Fruit fly (Drosophila melanogaster): ENCODE measurements around the gene ValRS-m.

Gene ValRS-m

dm6 chr3L:8966324-8967011 lies 1.9 kb upstream of the ValRS-m start, which contains the start of the genes CG5653 and CG5021:
CG5653 (minus strand) TSS chr3L:8966374.
CG5021 (plus strand) TSS chr3L:8966829.
- TF ChIP-seq CG8119 (GFP tag; IDR thresholded peaks at IDR 0.05), result no peak
- no peak for TF ChIP-seq acj6 (GFP tag; optimal IDR thresholded peaks at IDR 0.05)

dm6 chr3L:8958557-8958956 lies 6.0 kb downstream of the ValRS-m start, which contains the start of gene CG13313:
CG13313 (plus strand) TSS chr3L:8958857.
- TF ChIP-seq CG8632 (GFP tag; optimal IDR thresholded peaks at IDR 0.05) (no peak), CG6276 (GFP tag; optimal IDR thresholded peaks at IDR 0.05) (no peak), CG15336 (GFP tag; IDR thresholded peaks at IDR 0.05) (no peak), lz (GFP tag; optimal IDR thresholded peaks at IDR 0.05) (no peak), topi (GFP tag; optimal IDR thresholded peaks at IDR 0.05) (no peak), Hr38 (GFP tag; optimal IDR thresholded peaks at IDR 0.05) (no peak), CG10669 (GFP tag; optimal IDR thresholded peaks at IDR 0.05) (no peak), CG34406 (GFP tag; optimal IDR thresholded peaks at IDR 0.05) (no peak), CG10631 (GFP tag; optimal IDR thresholded peaks at IDR 0.05) (no peak), CG3032 (tag; optimal IDR thresholded peaks at IDR 0.05) (no peak), Blimp-1 (GFP tag; optimal IDR thresholded peaks at IDR 0.05) (no peak), dsx (GFP tag; optimal IDR thresholded peaks at IDR 0.05; ENCODE audit: poor library complexity, severe bottlenecking) (no peak), CG6808 (GFP tag; optimal IDR thresholded peaks at IDR 0.05) (no peak), net (GFP tag; optimal IDR thresholded peaks at IDR 0.05) (no peak)

- TF ChIP-seq Hr4 (GFP tag; optimal IDR thresholded peaks at IDR 0.05), result no peak
- TF ChIP-seq CG3919 (GFP tag; optimal IDR thresholded peaks at IDR 0.05), result no peak
- TF ChIP-seq CG6854 (GFP tag; optimal IDR thresholded peaks at IDR 0.05), result no peak
- peak; percentile 61 for TF ChIP-seq fkh (GFP tag; optimal IDR thresholded peaks at IDR 0.05)
- no peak for TF ChIP-seq Met (GFP tag; optimal IDR thresholded peaks at IDR 0.05)
- TF ChIP-seq Ets21C (GFP tag; optimal IDR thresholded peaks at IDR 0.05), result no peak
- TF ChIP-seq vri (GFP tag; optimal IDR thresholded peaks at IDR 0.05), result no peak
These were observed 7.9 kb downstream of the ValRS-m start, which contains the start of gene mRpL12 for dm6 chr3L:8956669-8957068. mRpL12 (plus strand) TSS chr3L:8956791.

DNA sequence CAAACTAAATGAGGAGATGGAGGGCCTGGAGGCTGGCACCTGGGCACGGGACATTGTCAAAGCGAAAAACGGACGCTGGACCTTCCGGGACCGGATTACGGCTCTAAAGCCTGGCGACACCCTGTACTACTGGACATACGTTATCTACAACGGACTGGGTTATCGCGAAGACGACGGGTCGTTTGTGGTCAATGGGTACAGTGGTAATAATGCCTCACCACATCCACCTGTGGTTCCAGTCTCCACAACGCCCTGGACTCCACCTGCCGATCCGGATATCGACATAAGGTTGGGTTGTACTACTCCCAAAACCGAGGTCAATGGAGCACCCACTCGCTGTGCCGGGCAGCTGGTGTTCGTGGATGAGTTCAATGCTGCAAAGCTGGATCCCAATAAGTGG lies 9.4 kb downstream of the ValRS-m start:
- TF ChIP-seq Ets96B (tag; optimal IDR thresholded peaks at IDR 0.05) (no peak), svp (GFP tag) (peak; percentile 92), Sox14 (GFP tag; optimal IDR thresholded peaks at IDR 0.05) (no peak)

DNA sequence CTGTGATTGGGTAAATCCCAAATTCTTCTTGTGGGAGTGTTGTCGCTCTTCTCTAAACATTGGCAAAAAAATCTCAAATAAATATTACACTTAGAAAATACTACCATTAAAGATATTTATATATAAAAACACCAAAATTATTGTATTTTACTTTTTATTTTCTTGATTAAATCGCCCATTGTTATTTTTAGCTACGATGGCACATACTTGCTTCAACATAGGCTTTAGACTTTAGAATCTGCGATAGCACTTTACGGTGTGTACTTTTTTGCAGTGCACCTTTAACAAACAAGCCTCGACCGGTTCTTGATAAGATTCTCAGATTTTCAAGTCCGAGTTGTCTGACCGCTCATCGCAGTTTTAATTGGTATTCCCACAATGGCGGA lies 9.9 kb downstream of the ValRS-m start, which contains the start of gene GNBP3:
TSS of gene GNBP3 (plus strand) at position 374 of the 386 bp plus-strand sequence.
- TF ChIP-seq Smox (GFP tag; optimal IDR thresholded peaks at IDR 0.05) (peak; percentile 94), Sox102F (GFP tag; optimal IDR thresholded peaks at IDR 0.05) (peak; percentile 98), Eip75B (GFP tag; optimal IDR thresholded peaks at IDR 0.05) (peak; percentile 91), CG6854 (GFP tag; optimal IDR thresholded peaks at IDR 0.05) (peak; percentile 95), CG11762 (GFP tag; optimal IDR thresholded peaks at IDR 0.05; ENCODE audit: insufficient read depth) (peak; percentile 87), CG6163 (GFP tag; IDR thresholded peaks at IDR 0.05) (peak; percentile 97), vri (GFP tag; optimal IDR thresholded peaks at IDR 0.05) (peak; percentile 94), CG7368 (GFP tag; optimal IDR thresholded peaks at IDR 0.05) (peak; percentile 88), CG4318 (GFP tag; optimal IDR thresholded peaks at IDR 0.05) (no peak), dac (GFP tag; optimal IDR thresholded peaks at IDR 0.05) (peak; percentile 75), eg (GFP tag; IDR thresholded peaks at IDR 0.05) (peak; percentile 83), acj6 (GFP tag; optimal IDR thresholded peaks at IDR 0.05) (peak; percentile 91), fkh (GFP tag; optimal IDR thresholded peaks at IDR 0.05) (peak; percentile 66), Ets96B (tag; optimal IDR thresholded peaks at IDR 0.05) (peak; percentile 92), CG6792 (GFP tag; optimal IDR thresholded peaks at IDR 0.05) (peak; percentile 93), fd59A (GFP tag; optimal IDR thresholded peaks at IDR 0.05) (peak; percentile 78), CG1621 (tag; optimal IDR thresholded peaks at IDR 0.05) (peak; percentile 87), CG15336 (GFP tag; IDR thresholded peaks at IDR 0.05) (peak; percentile 90), CG16779 (tag; optimal IDR thresholded peaks at IDR 0.05) (peak; percentile 87), CG3919 (GFP tag; optimal IDR thresholded peaks at IDR 0.05) (peak; percentile 95), CG9139 (GFP tag; optimal IDR thresholded peaks at IDR 0.05) (peak; percentile 88), net (GFP tag; optimal IDR thresholded peaks at IDR 0.05) (peak; percentile 92), pdm3 (GFP tag; optimal IDR thresholded peaks at IDR 0.05) (no peak), Met (GFP tag; optimal IDR thresholded peaks at IDR 0.05) (no peak), Sox14 (GFP tag; optimal IDR thresholded peaks at IDR 0.05) (peak; percentile 91), Sox15 (GFP tag; optimal IDR thresholded peaks at IDR 0.05) (peak; percentile 79), fd85E (GFP tag; optimal IDR thresholded peaks at IDR 0.05) (peak; percentile 81)
